Worm (Caenorhabditis elegans) whole organism, young adult: Measurements from ENCODE around the gene xbx-1.
A peak's percentile ranks its signal among the peaks of the same experiment; 100 is the strongest.

Source experiments
- B0336.3 ChIP-seq: fragments of 200-800 bp; sonication (Bioruptor generic); IDR thresholded peaks from 2 replicates; pipeline ENCODE4 v1.3.6; 2022; ENCODE audit warnings: missing genetic modification characterization, missing compliant biosample characterization
- C17E4.6 ChIP-seq: fragments of 200-800 bp; sonication (Bioruptor generic); IDR thresholded peaks from 2 replicates; pipeline ENCODE4 v1.3.6; 2022; ENCODE audit warnings: missing genetic modification reagents, missing genetic modification characterization, missing compliant biosample characterization
- D2030.7 ChIP-seq: fragments of 200-800 bp; sonication (Bioruptor generic); IDR thresholded peaks from 2 replicates; pipeline ENCODE4 v1.3.6; 2022; ENCODE audit warnings: missing genetic modification reagents, missing genetic modification characterization, missing compliant biosample characterization
- F10E7.11 ChIP-seq: sonication (generic microtip); optimal IDR thresholded peaks from 2 replicates; lab custom pipeline; 2017; ENCODE audit warnings: mild to moderate bottlenecking, missing genetic modification characterization, moderate library complexity, missing compliant biosample characterization
- F23B12.7 ChIP-seq: sonication (generic microtip); optimal IDR thresholded peaks from 2 replicates; lab custom pipeline; 2017; ENCODE audit warnings: missing genetic modification characterization, mild to moderate bottlenecking, missing compliant biosample characterization, antibody characterized with exemption, moderate library complexity; ENCODE audit not compliant: insufficient read depth
- F33H1.4 ChIP-seq: fragments of 200-800 bp; sonication (Bioruptor generic); IDR thresholded peaks from 2 replicates; pipeline ENCODE4 v1.3.6; 2022; ENCODE audit warnings: missing genetic modification reagents, missing genetic modification characterization, missing compliant biosample characterization
- F49E8.2 ChIP-seq: sonication (generic microtip); optimal IDR thresholded peaks from 3 replicates; lab custom pipeline; 2017; ENCODE audit warnings: missing genetic modification characterization, mild to moderate bottlenecking, missing compliant biosample characterization, antibody characterized with exemption, moderate library complexity; ENCODE audit not compliant: insufficient read depth
- F55B11.4 ChIP-seq: sonication (generic microtip); optimal IDR thresholded peaks from 2 replicates; lab custom pipeline; 2016; ENCODE audit warnings: missing compliant biosample characterization, missing genetic modification characterization, borderline replicate concordance; ENCODE audit not compliant: insufficient read depth
- T07F8.4 ChIP-seq: sonication (generic microtip); optimal IDR thresholded peaks from 2 replicates; lab custom pipeline; 2016; ENCODE audit warnings: mild to moderate bottlenecking, missing genetic modification characterization, moderate library complexity, missing compliant biosample characterization
- ZK185.1 ChIP-seq: sonication (generic microtip); optimal IDR thresholded peaks from 2 replicates; lab custom pipeline; 2016; ENCODE audit warnings: mild to moderate bottlenecking, missing genetic modification characterization, missing compliant biosample characterization; ENCODE audit not compliant: poor library complexity, severe bottlenecking
- aptf-3 ChIP-seq: fragments of 200-800 bp; sonication (Bioruptor generic); IDR thresholded peaks from 2 replicates; pipeline ENCODE4 v1.3.6; 2022; ENCODE audit warnings: missing genetic modification characterization, missing compliant biosample characterization
- athp-1 ChIP-seq: sonication (generic microtip); optimal IDR thresholded peaks from 2 replicates; lab custom pipeline; 2017; ENCODE audit warnings: mild to moderate bottlenecking, missing genetic modification characterization, missing compliant biosample characterization
- attf-6 ChIP-seq: fragments of 200-800 bp; sonication (Bioruptor generic); IDR thresholded peaks from 2 replicates; pipeline ENCODE4 v1.3.6; 2022; ENCODE audit warnings: missing genetic modification reagents, missing genetic modification characterization, missing compliant biosample characterization
- ceh-100 ChIP-seq: fragments of 200-800 bp; sonication (Bioruptor generic); IDR thresholded peaks from 2 replicates; pipeline ENCODE4 v1.3.6; 2022; ENCODE audit warnings: missing genetic modification reagents, missing genetic modification characterization, missing compliant biosample characterization
- ceh-91 ChIP-seq: fragments of 200-800 bp; sonication (Bioruptor generic); IDR thresholded peaks from 2 replicates; pipeline ENCODE4 v1.3.6; 2022; ENCODE audit warnings: missing genetic modification reagents, missing genetic modification characterization, missing compliant biosample characterization
- die-1 ChIP-seq: sonication (generic microtip); optimal IDR thresholded peaks from 2 replicates; lab custom pipeline; 2016; ENCODE audit warnings: missing genotype, mild to moderate bottlenecking, missing genetic modification characterization, missing compliant biosample characterization
- dox-1 ChIP-seq: fragments of 200-800 bp; sonication (Bioruptor generic); IDR thresholded peaks from 2 replicates; pipeline ENCODE4 v1.3.6; 2022; ENCODE audit warnings: missing genetic modification reagents, missing genetic modification characterization, missing compliant biosample characterization
- efl-1 ChIP-seq: fragments of 150-350 bp; optimal IDR thresholded peaks from 2 replicates; lab custom pipeline; 2014; ENCODE audit warnings: missing biosample characterization, missing genetic modification reagents, missing genetic modification characterization
- egl-18 ChIP-seq: fragments of 200-800 bp; sonication (Bioruptor generic); IDR thresholded peaks from 2 replicates; pipeline ENCODE4 v1.3.6; 2022; ENCODE audit warnings: missing genetic modification reagents, missing genetic modification characterization, missing compliant biosample characterization
- ekl-4 ChIP-seq: fragments of 200-800 bp; sonication (Bioruptor generic); IDR thresholded peaks from 2 replicates; pipeline ENCODE4 v1.3.6; 2022; ENCODE audit warnings: missing genetic modification reagents, missing genetic modification characterization, missing compliant biosample characterization
- hlh-12 ChIP-seq: sonication (generic microtip); optimal IDR thresholded peaks from 2 replicates; lab custom pipeline; 2016; ENCODE audit warnings: missing genetic modification characterization, missing compliant biosample characterization
- hmg-1.2 ChIP-seq: fragments of 200-800 bp; sonication (Bioruptor generic); IDR thresholded peaks from 2 replicates; pipeline ENCODE4 v1.3.6; 2022; ENCODE audit warnings: missing genetic modification reagents, missing genetic modification characterization, missing compliant biosample characterization
- hrde-1 ChIP-seq: sonication (generic microtip); optimal IDR thresholded peaks from 2 replicates; lab custom pipeline; 2016; ENCODE audit warnings: missing genetic modification characterization, mild to moderate bottlenecking, missing compliant biosample characterization, moderate library complexity, missing genotype, missing genetic modification reagents, borderline replicate concordance
- hsf-1 ChIP-seq: fragments of 200-800 bp; sonication (Bioruptor generic); IDR thresholded peaks from 2 replicates; pipeline ENCODE4 v1.3.6; 2022; ENCODE audit warnings: missing genetic modification reagents, missing genetic modification characterization, missing compliant biosample characterization
- lin-54 ChIP-seq: fragments of 200-800 bp; sonication (Bioruptor generic); optimal IDR thresholded peaks from 2 replicates; lab custom pipeline; 2018; ENCODE audit warnings: mild to moderate bottlenecking, missing genetic modification characterization, missing compliant biosample characterization
- madf-6 ChIP-seq: fragments of 200-800 bp; sonication (Bioruptor generic); IDR thresholded peaks from 2 replicates; pipeline ENCODE4 v1.3.6; 2022; ENCODE audit warnings: missing genetic modification reagents, missing genetic modification characterization, missing compliant biosample characterization
- madf-8 ChIP-seq: fragments of 200-800 bp; sonication (Bioruptor generic); conservative IDR thresholded peaks from 2 replicates; pipeline ENCODE4 v1.3.6; 2022; ENCODE audit warnings: missing genetic modification reagents, missing genetic modification characterization, missing compliant biosample characterization
- mcd-1 ChIP-seq: fragments of 200-800 bp; sonication (Bioruptor generic); IDR thresholded peaks from 2 replicates; pipeline ENCODE4 v1.3.6; 2022; ENCODE audit warnings: missing genetic modification reagents, missing genetic modification characterization, missing compliant biosample characterization
- nfyb-1 ChIP-seq: fragments of 200-800 bp; sonication (Bioruptor generic); IDR thresholded peaks from 2 replicates; pipeline ENCODE4 v1.3.6; 2022; ENCODE audit warnings: missing genetic modification reagents, missing genetic modification characterization, missing compliant biosample characterization
- pbrm-1 ChIP-seq: fragments of 200-800 bp; sonication (Bioruptor generic); IDR thresholded peaks from 2 replicates; pipeline ENCODE4 v1.3.6; 2022; ENCODE audit warnings: missing genetic modification reagents, missing genetic modification characterization, missing compliant biosample characterization
- rcor-1 ChIP-seq: fragments of 200-800 bp; sonication (Bioruptor generic); IDR thresholded peaks from 2 replicates; pipeline ENCODE4 v1.3.6; 2022; ENCODE audit warnings: missing genetic modification reagents, missing genetic modification characterization, missing compliant biosample characterization
- repo-1 ChIP-seq: sonication (generic microtip); optimal IDR thresholded peaks from 2 replicates; lab custom pipeline; 2017; ENCODE audit warnings: mild to moderate bottlenecking, missing genetic modification characterization, missing compliant biosample characterization
- rpc-1 ChIP-seq, 2 experiments: fragments of 150-350 bp in 1 of 2; sonication (generic microtip) in 1 of 2; optimal IDR thresholded peaks; 2 replicates each; lab custom pipeline; 2014 to 2018; ENCODE audit warnings: missing biosample characterization in 1 of 2, missing genetic modification characterization in 1 of 2, missing genetic modification reagents in 1 of 2, missing genotype in 1 of 2
- snpc-1.1 ChIP-seq: sonication (generic microtip); optimal IDR thresholded peaks from 2 replicates; lab custom pipeline; 2017; ENCODE audit warnings: missing genetic modification characterization, mild to moderate bottlenecking, missing compliant biosample characterization, antibody characterized with exemption, moderate library complexity, missing genotype, missing genetic modification reagents; ENCODE audit not compliant: insufficient read depth
- snpc-1.3 ChIP-seq: sonication (generic microtip); optimal IDR thresholded peaks from 2 replicates; lab custom pipeline; 2017; ENCODE audit warnings: missing genetic modification characterization, mild to moderate bottlenecking, missing compliant biosample characterization, antibody characterized with exemption, moderate library complexity, missing genotype, missing genetic modification reagents; ENCODE audit not compliant: insufficient read depth
- snpc-3.4 ChIP-seq: sonication (generic microtip); optimal IDR thresholded peaks from 2 replicates; lab custom pipeline; 2017; ENCODE audit warnings: missing genetic modification characterization, mild to moderate bottlenecking, missing compliant biosample characterization, antibody characterized with exemption, moderate library complexity, missing genotype, missing genetic modification reagents
- snpc-4 ChIP-seq, 5 experiments: fragments of 150-350 bp in 1 of 5; sonication (generic microtip) in 4 of 5; optimal IDR thresholded peaks; 2 replicates each; lab custom pipeline; 2014 to 2018; ENCODE audit warnings: missing genetic modification characterization in 5 of 5, missing biosample characterization in 3 of 5, antibody characterized with exemption in 2 of 5, mild to moderate bottlenecking in 2 of 5, missing compliant biosample characterization in 2 of 5, missing genotype in 2 of 5, moderate library complexity in 2 of 5, missing genetic modification reagents in 1 of 5
- somi-1 ChIP-seq: fragments of 200-800 bp; sonication (Bioruptor generic); optimal IDR thresholded peaks from 2 replicates; lab custom pipeline; 2018; ENCODE audit warnings: mild to moderate bottlenecking, missing genetic modification characterization, missing compliant biosample characterization
- tbp1 ChIP-seq: fragments of 200-800 bp; sonication (Bioruptor generic); optimal IDR thresholded peaks from 2 replicates; lab custom pipeline; 2018; ENCODE audit warnings: mild to moderate bottlenecking, missing genetic modification characterization, missing compliant biosample characterization
- tbx-9 ChIP-seq: sonication (generic microtip); optimal IDR thresholded peaks from 2 replicates; lab custom pipeline; 2016; ENCODE audit warnings: borderline replicate concordance, missing genetic modification characterization, inconsistent platforms, missing compliant biosample characterization
- xnd-1 ChIP-seq: sonication (generic microtip); optimal IDR thresholded peaks from 2 replicates; lab custom pipeline; 2016; ENCODE audit warnings: missing genotype, missing genetic modification reagents, missing genetic modification characterization, missing compliant biosample characterization
- ztf-25 ChIP-seq: fragments of 200-800 bp; sonication (Bioruptor generic); IDR thresholded peaks from 2 replicates; pipeline ENCODE4 v1.3.6; 2022; ENCODE audit warnings: missing genetic modification reagents, missing genetic modification characterization, missing compliant biosample characterization
- ztf-3 ChIP-seq: fragments of 200-800 bp; sonication (Bioruptor generic); optimal IDR thresholded peaks from 2 replicates; lab custom pipeline; 2018; ENCODE audit warnings: mild to moderate bottlenecking, missing genetic modification characterization, missing compliant biosample characterization

xbx-1 gene

DNA sequence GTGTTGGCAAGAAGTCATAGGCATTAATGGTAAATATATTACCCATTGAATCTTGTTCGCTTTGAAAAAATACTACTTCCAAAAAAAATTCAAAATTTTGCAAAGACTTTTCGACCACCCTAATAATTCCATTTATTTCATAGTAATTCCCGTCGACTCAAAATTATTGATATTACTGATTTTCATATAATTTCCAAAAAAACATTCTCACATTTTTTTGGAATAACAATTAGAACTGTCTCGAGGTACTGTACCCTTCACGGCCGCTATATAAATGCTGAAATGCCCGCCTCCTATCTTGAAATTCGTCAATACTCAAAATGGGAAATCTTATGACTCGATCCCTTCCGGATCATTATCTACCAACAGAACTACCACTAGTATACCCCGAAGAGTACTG, 43.5 kb downstream of the xbx-1 start, which contains the start of gene F14H8.4:
Gene F14H8.4 (plus strand): TSS at position 301 of the 400 bp plus-strand sequence.
- TF ChIP-seq ekl-4 (GFP tag; lab: Robert Waterston, UW) = no peak
- no peak for TF ChIP-seq tbx-9 (tag; lab: Kevin White, UChicago)
- TF ChIP-seq F10E7.11 = no peak
- TF ChIP-seq F55B11.4 (tag; lab: Kevin White, UChicago) = no peak
- no peak for TF ChIP-seq C17E4.6 (GFP tag; lab: Robert Waterston, UW)
- no peak for TF ChIP-seq aptf-3
- no peak for TF ChIP-seq egl-18
- TF ChIP-seq hlh-12 = no peak
- no peak for TF ChIP-seq somi-1 (GFP tag; lab: Kevin White, UChicago)
- no peak for TF ChIP-seq die-1
- TF ChIP-seq ztf-25 (GFP tag; lab: Robert Waterston, UW) = no peak
- TF ChIP-seq, all 124 proteins: peak for 0

DNA sequence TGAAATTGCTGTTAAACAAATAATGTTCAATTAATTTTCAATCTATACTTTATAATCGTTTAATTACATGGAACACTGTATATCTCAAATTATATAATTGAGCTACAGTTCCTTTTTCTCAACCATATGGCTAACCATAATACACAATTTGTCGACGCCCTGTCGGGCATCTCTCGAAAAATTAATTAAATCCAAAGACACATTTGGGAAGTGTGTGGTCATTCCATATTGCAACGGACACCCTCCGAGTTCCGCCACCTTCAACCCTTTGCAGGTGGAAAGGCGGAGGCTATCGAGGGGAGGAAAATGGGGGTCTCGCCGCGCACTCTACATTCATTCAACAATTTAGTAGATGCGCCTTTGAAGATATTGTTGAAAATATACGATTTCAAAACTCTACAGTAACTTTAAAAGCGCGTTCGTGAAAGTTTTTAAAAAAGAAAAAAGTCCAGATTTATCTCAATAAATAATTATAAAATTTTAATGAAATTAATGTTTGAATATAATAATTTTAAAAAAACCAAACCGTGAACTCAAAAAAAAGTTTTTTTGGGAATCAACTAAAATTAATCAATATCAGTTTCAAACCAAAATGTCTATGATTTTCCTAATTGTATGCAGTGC, 49.0 kb downstream of the xbx-1 start, which contains the start of gene F14H8.8:
Gene F14H8.8 (plus strand): TSS at position 574 of the 624 bp plus-strand sequence.
- TF ChIP-seq rcor-1 (GFP tag; lab: Robert Waterston, UW) (peak; percentile 80), xnd-1 (peak; percentile 46), F49E8.2 (peak; percentile 64), ZK185.1 (peak; percentile 2), snpc-4 (GFP tag; optimal IDR thresholded peaks at IDR 0.05; lab: Kevin White, UChicago) (peak; percentile 96), snpc-4 (tag; optimal IDR thresholded peaks at IDR 0.05; lab: Kevin White, UChicago) (peak; percentile 87 to 98 (median 96)), efl-1 (peak; percentile 54), snpc-1.3 (tag; lab: Kevin White, UChicago) (peak; percentile 93), D2030.7 (GFP tag; lab: Robert Waterston, UW) (peak; percentile 73), dox-1 (GFP tag; lab: Robert Waterston, UW) (peak; percentile 79), madf-8 (GFP tag; lab: Robert Waterston, UW) (peak; percentile 29; the same call in 1 of the 2 replicates), ztf-3 (GFP tag; lab: Kevin White, UChicago) (no peak), madf-6 (GFP tag; lab: Robert Waterston, UW) (peak; percentile 88), attf-6 (GFP tag; lab: Robert Waterston, UW) (peak; percentile 72), hmg-1.2 (GFP tag; lab: Robert Waterston, UW) (peak; percentile 73), lin-54 (GFP tag; lab: Kevin White, UChicago) (peak; percentile 47), snpc-1.1 (tag; lab: Kevin White, UChicago) (peak; percentile 97), F23B12.7 (tag; lab: Kevin White, UChicago) (peak; percentile 33), B0336.3 (no peak), rpc-1 (optimal IDR thresholded peaks at IDR 0.05; lab: Kevin White, UChicago) (no peak), rpc-1 (tag; optimal IDR thresholded peaks at IDR 0.05; lab: Kevin White, UChicago) (peak; percentile 13), nfyb-1 (0 out of 2 replicates have a peak, but pooled peaks have one; percentile 15), repo-1 (no peak), athp-1 (tag; lab: Kevin White, UChicago) (peak; percentile 15), pbrm-1 (peak; percentile 86), hrde-1 (tag; lab: Kevin White, UChicago) (peak; percentile 3), ceh-91 (GFP tag; lab: Robert Waterston, UW) (peak; percentile 37; the same call in 1 of the 2 replicates), ekl-4 (GFP tag; lab: Robert Waterston, UW) (peak; percentile 77; the same call in 1 of the 2 replicates), ceh-100 (GFP tag; lab: Robert Waterston, UW) (peak; percentile 60), F33H1.4 (GFP tag; lab: Robert Waterston, UW) (peak; percentile 65), tbp1 (peak; percentile 77), mcd-1 (GFP tag; lab: Robert Waterston, UW) (peak; percentile 72), die-1 (peak; percentile 4), T07F8.4 (tag; lab: Kevin White, UChicago) (no peak), hsf-1 (peak; percentile 75), snpc-3.4 (peak; percentile 96)
